Worm (Caenorhabditis elegans) whole organism, mixed stage, embryonic: Measurements from ENCODE around the gene C08B6.6.

Source experiments
- M03D4.4 ChIP-seq: sonication (generic microtip); optimal IDR thresholded peaks from 2 replicates; lab custom pipeline; 2017; ENCODE audit warnings: mild to moderate bottlenecking, missing genetic modification characterization, missing compliant biosample characterization
- bed-3 ChIP-seq: fragments of 200-800 bp; sonication (Bioruptor generic); optimal IDR thresholded peaks from 3 replicates; lab custom pipeline; 2018; ENCODE audit warnings: mild to moderate bottlenecking, missing genetic modification characterization, moderate library complexity, missing compliant biosample characterization
- blmp-1 ChIP-seq: fragments of 150-350 bp; optimal IDR thresholded peaks from 2 replicates; lab custom pipeline; 2014; ENCODE audit warnings: missing biosample characterization, missing genetic modification characterization
- ceh-39 ChIP-seq: fragments of 150-350 bp; optimal IDR thresholded peaks from 2 replicates; lab custom pipeline; 2014; ENCODE audit warnings: missing biosample characterization, missing genetic modification characterization
- ceh-43 ChIP-seq: fragments of 200-800 bp; sonication (Bioruptor generic); optimal IDR thresholded peaks from 2 replicates; lab custom pipeline; 2018; ENCODE audit warnings: mild to moderate bottlenecking, missing genetic modification characterization, moderate library complexity, missing compliant biosample characterization
- ceh-83 ChIP-seq: fragments of 200-800 bp; sonication (Bioruptor generic); optimal IDR thresholded peaks from 2 replicates; lab custom pipeline; 2018; ENCODE audit warnings: mild to moderate bottlenecking, missing genetic modification characterization, missing compliant biosample characterization
- ces-1 ChIP-seq: fragments of 150-350 bp; optimal IDR thresholded peaks from 2 replicates; lab custom pipeline; 2014; ENCODE audit warnings: missing biosample characterization, missing genetic modification reagents, missing genetic modification characterization
- cnd-1 ChIP-seq: fragments of 200-800 bp; sonication (Bioruptor generic); optimal IDR thresholded peaks from 2 replicates; lab custom pipeline; 2018; ENCODE audit warnings: mild to moderate bottlenecking, missing genetic modification characterization, missing compliant biosample characterization
- drap-1 ChIP-seq: fragments of 200-800 bp; sonication (Bioruptor generic); optimal IDR thresholded peaks from 3 replicates; lab custom pipeline; 2018; ENCODE audit warnings: mild to moderate bottlenecking, missing genetic modification characterization, missing compliant biosample characterization
- elt-1 ChIP-seq: sonication (generic microtip); optimal IDR thresholded peaks from 2 replicates; lab custom pipeline; 2017; ENCODE audit warnings: missing genetic modification characterization, mild to moderate bottlenecking, missing compliant biosample characterization, antibody characterized with exemption, moderate library complexity, borderline replicate concordance; ENCODE audit not compliant: insufficient read depth
- elt-3 ChIP-seq: fragments of 150-350 bp; optimal IDR thresholded peaks from 2 replicates; lab custom pipeline; 2014; ENCODE audit warnings: missing biosample characterization, missing genetic modification characterization
- flh-1 ChIP-seq: fragments of 200-800 bp; sonication (Bioruptor generic); optimal IDR thresholded peaks from 2 replicates; lab custom pipeline; 2018; ENCODE audit warnings: mild to moderate bottlenecking, missing genetic modification characterization, moderate library complexity, missing compliant biosample characterization
- ham-2 ChIP-seq: fragments of 200-800 bp; sonication (Bioruptor generic); optimal IDR thresholded peaks from 2 replicates; lab custom pipeline; 2018; ENCODE audit warnings: mild to moderate bottlenecking, missing genetic modification characterization, missing compliant biosample characterization
- hlh-1 ChIP-seq: fragments of 150-350 bp; optimal IDR thresholded peaks from 2 replicates; lab custom pipeline; 2014; ENCODE audit warnings: missing biosample characterization, missing genetic modification reagents, missing genetic modification characterization
- lin-13 ChIP-seq: fragments of 150-350 bp; optimal IDR thresholded peaks from 2 replicates; lab custom pipeline; 2014; ENCODE audit warnings: missing biosample characterization, missing genetic modification characterization
- lin-32 ChIP-seq: fragments of 200-800 bp; sonication (Bioruptor generic); optimal IDR thresholded peaks from 2 replicates; lab custom pipeline; 2018; ENCODE audit warnings: mild to moderate bottlenecking, missing genetic modification characterization, missing compliant biosample characterization
- lsy-2 ChIP-seq: fragments of 150-350 bp; optimal IDR thresholded peaks from 2 replicates; lab custom pipeline; 2014; ENCODE audit warnings: missing biosample characterization, missing genetic modification characterization
- mab-5 ChIP-seq: fragments of 150-350 bp; optimal IDR thresholded peaks from 2 replicates; lab custom pipeline; 2014; ENCODE audit warnings: missing biosample characterization, missing genetic modification characterization
- mep-1 ChIP-seq: fragments of 150-350 bp; optimal IDR thresholded peaks from 2 replicates; lab custom pipeline; 2017; ENCODE audit warnings: missing biosample characterization, missing genetic modification reagents, missing genetic modification characterization, inconsistent platforms
- mls-2 ChIP-seq: sonication (generic microtip); optimal IDR thresholded peaks from 2 replicates; lab custom pipeline; 2016; ENCODE audit warnings: mild to moderate bottlenecking, missing genetic modification characterization, moderate library complexity, missing compliant biosample characterization
- nhr-12 ChIP-seq: fragments of 150-350 bp; optimal IDR thresholded peaks from 2 replicates; lab custom pipeline; 2014; ENCODE audit warnings: missing biosample characterization, missing genetic modification characterization
- nhr-2 ChIP-seq: fragments of 150-350 bp; optimal IDR thresholded peaks from 2 replicates; lab custom pipeline; 2014; ENCODE audit warnings: missing biosample characterization, missing genetic modification characterization
- nhr-237 ChIP-seq: fragments of 150-350 bp; optimal IDR thresholded peaks from 2 replicates; lab custom pipeline; 2014; ENCODE audit warnings: missing biosample characterization, missing genetic modification characterization
- nhr-28 ChIP-seq: fragments of 150-350 bp; optimal IDR thresholded peaks from 2 replicates; lab custom pipeline; 2014; ENCODE audit warnings: missing biosample characterization, missing genetic modification characterization
- nhr-76 ChIP-seq: sonication (generic microtip); optimal IDR thresholded peaks from 2 replicates; lab custom pipeline; 2017; ENCODE audit warnings: missing biosample characterization, missing genetic modification characterization
- pha-4 ChIP-seq: fragments of 150-350 bp; optimal IDR thresholded peaks from 2 replicates; lab custom pipeline; 2018; ENCODE audit warnings: missing biosample characterization, missing genetic modification reagents, missing genetic modification characterization
- sem-2 ChIP-seq: fragments of 200-800 bp; sonication (Bioruptor generic); optimal IDR thresholded peaks from 2 replicates; lab custom pipeline; 2018; ENCODE audit warnings: mild to moderate bottlenecking, missing genetic modification characterization, missing compliant biosample characterization
- snpc-4 ChIP-seq: fragments of 150-350 bp; optimal IDR thresholded peaks from 2 replicates; lab custom pipeline; 2014; ENCODE audit warnings: missing biosample characterization, missing genetic modification characterization
- sptf-1 ChIP-seq: sonication (generic microtip); optimal IDR thresholded peaks from 2 replicates; lab custom pipeline; 2017; ENCODE audit warnings: mild to moderate bottlenecking, missing genetic modification characterization, moderate library complexity, missing compliant biosample characterization
- tbx-8 ChIP-seq: fragments of 200-800 bp; sonication (Bioruptor generic); optimal IDR thresholded peaks from 2 replicates; lab custom pipeline; 2018; ENCODE audit warnings: mild to moderate bottlenecking, missing genetic modification characterization, moderate library complexity, missing compliant biosample characterization
- unc-120 ChIP-seq: sonication (generic microtip); optimal IDR thresholded peaks from 2 replicates; lab custom pipeline; 2017; ENCODE audit warnings: missing genetic modification characterization, missing compliant biosample characterization; ENCODE audit not compliant: poor library complexity, severe bottlenecking
- unc-39 ChIP-seq: fragments of 150-350 bp; optimal IDR thresholded peaks from 2 replicates; lab custom pipeline; 2014; ENCODE audit warnings: missing biosample characterization, missing genetic modification characterization
- unc-62 ChIP-seq: fragments of 150-350 bp; optimal IDR thresholded peaks from 2 replicates; lab custom pipeline; 2014; ENCODE audit warnings: missing biosample characterization, missing genetic modification reagents, missing genetic modification characterization
- zip-8 ChIP-seq: fragments of 150-350 bp; optimal IDR thresholded peaks from 2 replicates; lab custom pipeline; 2014; ENCODE audit warnings: missing biosample characterization, missing genetic modification characterization
- ztf-11 ChIP-seq: fragments of 150-350 bp; optimal IDR thresholded peaks from 2 replicates; lab custom pipeline; 2014; ENCODE audit warnings: missing biosample characterization, missing genetic modification characterization

C08B6.6 gene

DNA sequence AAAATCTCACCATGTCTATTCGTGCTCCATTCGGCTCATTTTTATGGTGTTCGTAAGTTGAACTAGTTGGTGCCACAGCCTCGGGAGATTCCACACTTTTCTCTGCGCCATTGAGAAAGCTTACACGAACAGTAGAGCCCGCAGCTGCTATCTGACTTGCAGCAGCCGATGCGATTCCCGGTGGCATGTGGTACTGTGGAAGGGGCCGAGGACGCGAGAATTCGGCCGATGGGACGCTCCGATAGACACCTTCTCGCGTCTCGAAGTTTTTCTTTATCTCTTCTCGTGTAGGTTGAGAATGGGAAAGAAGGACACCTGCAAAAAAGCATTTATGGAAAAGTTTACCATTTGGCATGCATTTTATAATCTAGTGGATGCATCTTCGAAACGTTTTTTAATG is 9.9 kb downstream of the C08B6.6 start:
- TF ChIP-seq nhr-2 (tag; lab: Kevin White, UChicago) (no peak), lin-32 (GFP tag; lab: Kevin White, UChicago) (no peak), nhr-12 (no peak), hlh-1 (tag; lab: Kevin White, UChicago) (no peak), pha-4 (tag; lab: Kevin White, UChicago) (no peak), unc-120 (no peak), unc-39 (no peak), ces-1 (GFP tag; lab: Kevin White, UChicago) (no peak)

DNA sequence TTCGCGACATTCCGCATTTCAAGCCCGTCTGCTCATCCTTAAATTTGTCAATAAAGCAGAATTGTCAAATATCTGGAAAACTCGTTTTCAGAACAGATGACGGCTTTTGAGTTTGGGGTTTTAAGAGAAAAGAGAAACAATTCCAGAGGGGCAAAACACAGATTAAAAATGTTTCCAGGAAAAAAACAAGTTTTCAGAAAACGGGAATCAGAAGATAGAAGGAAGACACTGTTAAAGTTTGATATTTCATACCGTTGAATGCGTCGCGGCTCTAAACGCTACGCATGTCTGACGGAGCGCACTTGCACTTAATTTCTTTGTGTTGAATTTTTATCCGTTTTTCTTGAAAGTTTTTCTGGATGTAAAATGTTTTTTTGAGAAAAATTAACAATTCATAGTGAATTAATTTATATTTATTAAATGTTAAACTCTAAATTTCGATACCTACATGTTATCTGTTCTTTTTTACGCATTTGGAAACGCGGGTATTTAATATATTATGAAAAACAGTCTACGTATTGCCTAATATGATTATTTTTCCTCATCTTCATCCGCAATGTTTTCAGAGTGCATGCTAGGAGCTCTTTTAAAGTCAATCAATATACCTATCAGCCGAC is 10.8 kb downstream of the C08B6.6 start, which contains the start of the genes C08B6.18, wdr-20 and C08B6.8:
Gene C08B6.18, minus strand, starts transcription at position 51 of the 617 bp plus-strand sequence.
Gene wdr-20, minus strand, starts transcription at position 82 of the 617 bp plus-strand sequence.
Gene C08B6.8, plus strand, starts transcription at position 567 of the 617 bp plus-strand sequence.
- TF ChIP-seq flh-1 (GFP tag; lab: Kevin White, UChicago) (no peak), lin-13 (tag; lab: Kevin White, UChicago) (no peak), unc-120 (no peak), sptf-1 (tag; lab: Kevin White, UChicago) (no peak), bed-3 (GFP tag; lab: Kevin White, UChicago) (no peak), nhr-76 (no peak), ceh-39 (tag; lab: Kevin White, UChicago) (no peak), lsy-2 (tag; lab: Kevin White, UChicago) (peak; percentile 41), unc-39 (no peak), tbx-8 (GFP tag; lab: Kevin White, UChicago) (no peak), ceh-83 (no peak), blmp-1 (no peak), mab-5 (no peak), lin-32 (GFP tag; lab: Kevin White, UChicago) (no peak), mep-1 (tag; lab: Kevin White, UChicago) (peak; percentile 59), unc-62 (GFP tag; lab: Kevin White, UChicago) (no peak), cnd-1 (tag; lab: Kevin White, UChicago) (no peak), drap-1 (no peak), ceh-43 (no peak), hlh-1 (tag; lab: Kevin White, UChicago) (no peak), nhr-2 (tag; lab: Kevin White, UChicago) (no peak), zip-8 (tag; lab: Kevin White, UChicago) (no peak), elt-1 (no peak), snpc-4 (tag; lab: Kevin White, UChicago) (no peak), mls-2 (tag; lab: Kevin White, UChicago) (no peak), pha-4 (tag; lab: Kevin White, UChicago) (peak; percentile 26), ham-2 (GFP tag; lab: Kevin White, UChicago) (no peak), nhr-237 (tag; lab: Kevin White, UChicago) (peak; percentile 26), sem-2 (GFP tag; lab: Kevin White, UChicago) (no peak), M03D4.4 (tag; lab: Kevin White, UChicago) (no peak), nhr-28 (tag; lab: Kevin White, UChicago) (no peak), nhr-12 (no peak), ztf-11 (tag; lab: Kevin White, UChicago) (no peak), elt-3 (tag; lab: Kevin White, UChicago) (no peak), ces-1 (GFP tag; lab: Kevin White, UChicago) (peak; percentile 40)

- TF ChIP-seq nhr-76: no peak
- peak; percentile 27 for TF ChIP-seq hlh-1 (tag; lab: Kevin White, UChicago)
- TF ChIP-seq drap-1: no peak
- TF ChIP-seq blmp-1: no peak
- TF ChIP-seq mls-2 (tag; lab: Kevin White, UChicago): no peak
Observed at ce11 chrV:10145653-10146052, 22.2 kb downstream of the C08B6.6 start, which contains the start of gene C51E3.9. Gene C51E3.9, plus strand, starts transcription at chrV:10145953.

- peak; percentile 44 for TF ChIP-seq unc-62 (GFP tag; lab: Kevin White, UChicago)
- TF ChIP-seq hlh-1 (tag; lab: Kevin White, UChicago): peak; percentile 52
- TF ChIP-seq M03D4.4 (tag; lab: Kevin White, UChicago): no peak
- peak; percentile 16 for TF ChIP-seq unc-120
Observed at ce11 chrV:10146787-10147186, 23.4 kb downstream of the C08B6.6 start.
